Fruit fly (Drosophila melanogaster) whole organism: ENCODE measurements around the gene CG13473.

ENCODE experiments used
- CG8478 ChIP-seq: fragments of >200 bp; optimal IDR thresholded peaks from 2 replicates; lab custom pipeline; 2018; ENCODE audit warnings: inconsistent platforms
- usp ChIP-seq: fragments of >200 bp; optimal IDR thresholded peaks from 2 replicates; lab custom pipeline; 2017; ENCODE audit warnings: missing biosample characterization, missing genetic modification characterization, mixed read lengths

- no peak for TF ChIP-seq usp (GFP tag; lab: Kevin White, UChicago)
- no peak for TF ChIP-seq CG8478 (lab: Kevin White, UChicago)
These were observed 33.6 kb downstream of the CG13473 start, which contains the start of the genes Tsen34 and Mgat4a for dm6 chr3L:14761837-14762785.
